Fruit fly (Drosophila melanogaster) whole organism, embryonic: ENCODE results near the gene Blos4.

Source experiments
- Ada2b ChIP-seq: fragments of 200-800 bp; sonication (Bioruptor generic); IDR thresholded peaks from 2 replicates; pipeline ENCODE4 v1.3.6; 2022; ENCODE audit warnings: missing biosample characterization, missing genetic modification characterization
- Bdp1 ChIP-seq: fragments of 200-800 bp; sonication (Bioruptor generic); optimal IDR thresholded peaks from 3 replicates; lab custom pipeline; 2016; ENCODE audit warnings: missing biosample characterization, missing genetic modification characterization
- CG10147 ChIP-seq: fragments of 200-800 bp; sonication (Bioruptor generic); optimal IDR thresholded peaks from 2 replicates; lab custom pipeline; 2019; ENCODE audit warnings: missing biosample characterization, mild to moderate bottlenecking, missing genetic modification characterization, moderate library complexity
- CG1024 ChIP-seq: fragments of 200-800 bp; sonication (Bioruptor generic); IDR thresholded peaks from 2 replicates; pipeline ENCODE4 v1.3.6; 2022; ENCODE audit warnings: missing biosample characterization, missing genetic modification characterization
- CG10959 ChIP-seq: fragments of 200-800 bp; sonication (Bioruptor generic); IDR thresholded peaks from 2 replicates; pipeline ENCODE4 v1.3.6; 2022; ENCODE audit warnings: missing biosample characterization, missing genetic modification characterization
- CG13424 ChIP-seq: fragments of 200-800 bp; sonication (Bioruptor generic); optimal IDR thresholded peaks from 2 replicates; lab custom pipeline; 2019; ENCODE audit warnings: missing biosample characterization, mild to moderate bottlenecking, missing genetic modification characterization, moderate library complexity
- CG15269 ChIP-seq: fragments of 200-800 bp; sonication (Bioruptor generic); optimal IDR thresholded peaks from 2 replicates; lab custom pipeline; 2018; ENCODE audit warnings: missing biosample characterization, mild to moderate bottlenecking, missing genetic modification characterization, moderate library complexity
- CG1647 ChIP-seq: fragments of 200-800 bp; sonication (Bioruptor generic); optimal IDR thresholded peaks from 3 replicates; lab custom pipeline; 2016; ENCODE audit warnings: missing biosample characterization, missing genetic modification characterization
- CG17359 ChIP-seq: fragments of 200-800 bp; sonication (Bioruptor generic); optimal IDR thresholded peaks from 3 replicates; lab custom pipeline; 2018; ENCODE audit warnings: missing biosample characterization, mild to moderate bottlenecking, missing genetic modification characterization, moderate library complexity
- CG17612 ChIP-seq: fragments of 200-800 bp; sonication (Bioruptor generic); IDR thresholded peaks from 2 replicates; pipeline ENCODE4 v1.3.6; 2022; ENCODE audit warnings: missing biosample characterization, missing genetic modification characterization
- CG18764 ChIP-seq: fragments of 200-800 bp; sonication (Bioruptor generic); optimal IDR thresholded peaks from 3 replicates; lab custom pipeline; 2016; ENCODE audit warnings: missing biosample characterization, missing genetic modification characterization
- CG2116 ChIP-seq: fragments of 200-800 bp; sonication (Bioruptor generic); optimal IDR thresholded peaks from 3 replicates; lab custom pipeline; 2018; ENCODE audit warnings: missing biosample characterization, mild to moderate bottlenecking, missing genetic modification characterization
- CG2129 ChIP-seq: fragments of 200-800 bp; sonication (Bioruptor generic); IDR thresholded peaks from 2 replicates; pipeline ENCODE4 v1.3.6; 2022; ENCODE audit warnings: missing biosample characterization, missing genetic modification characterization; ENCODE audit not compliant: partially characterized antibody
- CG30431 ChIP-seq: fragments of 200-800 bp; sonication (Bioruptor generic); optimal IDR thresholded peaks from 2 replicates; lab custom pipeline; 2017; ENCODE audit warnings: missing biosample characterization, missing genetic modification characterization
- CG3163 ChIP-seq: fragments of 200-800 bp; sonication (Bioruptor generic); optimal IDR thresholded peaks from 3 replicates; lab custom pipeline; 2016; ENCODE audit warnings: missing biosample characterization, missing genetic modification characterization
- CG34224 ChIP-seq: fragments of 200-800 bp; sonication (Bioruptor generic); IDR thresholded peaks from 3 replicates; pipeline ENCODE4 v1.3.6; 2022; ENCODE audit warnings: missing biosample characterization, missing genetic modification characterization; ENCODE audit not compliant: partially characterized antibody
- CG5953 ChIP-seq: fragments of 200-800 bp; sonication (Bioruptor generic); IDR thresholded peaks from 2 replicates; pipeline ENCODE4 v1.3.6; 2022; ENCODE audit warnings: missing biosample characterization, missing genetic modification characterization
- CG8924 ChIP-seq: fragments of 200-800 bp; optimal IDR thresholded peaks from 3 replicates; lab custom pipeline; 2019; ENCODE audit warnings: missing biosample characterization, mild to moderate bottlenecking, missing genetic modification characterization, moderate library complexity
- CG9215 ChIP-seq: fragments of 200-800 bp; sonication (Bioruptor generic); IDR thresholded peaks from 2 replicates; pipeline ENCODE4 v1.3.6; 2022; ENCODE audit warnings: missing biosample characterization, missing genetic modification characterization
- Dip2 ChIP-seq: fragments of 200-800 bp; sonication (Bioruptor generic); IDR thresholded peaks from 2 replicates; pipeline ENCODE4 v1.3.6; 2022; ENCODE audit warnings: missing biosample characterization, missing genetic modification characterization
- Dref ChIP-seq: fragments of 200-800 bp; sonication (Bioruptor generic); IDR thresholded peaks from 2 replicates; pipeline ENCODE4 v1.3.6; 2022; ENCODE audit warnings: missing biosample characterization, missing genetic modification characterization
- Gug ChIP-seq: fragments of 200-800 bp; sonication (Bioruptor generic); IDR thresholded peaks from 4 replicates; pipeline ENCODE4 v1.3.6; 2022; ENCODE audit warnings: missing biosample characterization, missing genetic modification characterization
- H15 ChIP-seq: fragments of 200-800 bp; sonication (Bioruptor generic); IDR thresholded peaks from 3 replicates; pipeline ENCODE4 v1.3.6; 2022; ENCODE audit warnings: missing biosample characterization, missing genetic modification characterization
- Hmr ChIP-seq: fragments of 200-800 bp; sonication (Bioruptor generic); optimal IDR thresholded peaks from 3 replicates; lab custom pipeline; 2017; ENCODE audit warnings: mild to moderate bottlenecking, missing biosample characterization, missing genetic modification reagents, missing genetic modification characterization
- Mad ChIP-seq: fragments of 200-800 bp; sonication (Bioruptor generic); optimal IDR thresholded peaks from 2 replicates; lab custom pipeline; 2016; ENCODE audit warnings: missing biosample characterization, missing genetic modification characterization
- Meics ChIP-seq: fragments of 200-800 bp; sonication (Bioruptor generic); optimal IDR thresholded peaks from 2 replicates; lab custom pipeline; 2017; ENCODE audit warnings: missing biosample characterization, mild to moderate bottlenecking, missing genetic modification characterization
- Oli ChIP-seq: fragments of 200-800 bp; sonication (Bioruptor generic); optimal IDR thresholded peaks from 2 replicates; lab custom pipeline; 2018; ENCODE audit warnings: missing biosample characterization, mild to moderate bottlenecking, missing genetic modification characterization, moderate library complexity
- PHDP ChIP-seq: fragments of 200-800 bp; sonication (Bioruptor generic); optimal IDR thresholded peaks from 3 replicates; lab custom pipeline; 2018; ENCODE audit warnings: missing biosample characterization, mild to moderate bottlenecking, missing genetic modification characterization, moderate library complexity
- Scr ChIP-seq: fragments of 200-800 bp; sonication (Bioruptor generic); IDR thresholded peaks from 2 replicates; pipeline ENCODE4 v1.3.6; 2022; ENCODE audit warnings: missing biosample characterization, missing genetic modification characterization; ENCODE audit not compliant: partially characterized antibody
- Side ChIP-seq: fragments of 200-800 bp; sonication (Bioruptor generic); optimal IDR thresholded peaks from 2 replicates; lab custom pipeline; 2016; ENCODE audit warnings: missing biosample characterization, missing genetic modification characterization
- Sox100B ChIP-seq: fragments of 200-800 bp; sonication (Bioruptor generic); optimal IDR thresholded peaks from 3 replicates; lab custom pipeline; 2018; ENCODE audit warnings: missing biosample characterization, mild to moderate bottlenecking, missing genetic modification characterization
- Spps ChIP-seq: fragments of 200-800 bp; sonication (Bioruptor generic); optimal IDR thresholded peaks from 2 replicates; lab custom pipeline; 2018; ENCODE audit warnings: missing biosample characterization, mild to moderate bottlenecking, missing genetic modification characterization
- Taf1 ChIP-seq: fragments of 200-800 bp; sonication (Bioruptor generic); IDR thresholded peaks from 2 replicates; pipeline ENCODE4 v1.3.6; 2022; ENCODE audit warnings: missing biosample characterization, missing genetic modification characterization
- al ChIP-seq: fragments of 200-800 bp; sonication (Bioruptor generic); IDR thresholded peaks from 2 replicates; pipeline ENCODE4 v1.3.6; 2022; ENCODE audit warnings: missing biosample characterization, missing genetic modification characterization
- amos ChIP-seq: fragments of 200-800 bp; sonication (Bioruptor generic); IDR thresholded peaks from 2 replicates; pipeline ENCODE4 v1.3.6; 2022; ENCODE audit warnings: missing biosample characterization, missing genetic modification characterization; ENCODE audit not compliant: partially characterized antibody
- br ChIP-seq: fragments of >200 bp; optimal IDR thresholded peaks from 2 replicates; lab custom pipeline; 2017
- corto ChIP-seq: fragments of 200-800 bp; sonication (Bioruptor generic); optimal IDR thresholded peaks from 2 replicates; lab custom pipeline; 2016; ENCODE audit warnings: missing biosample characterization, mild to moderate bottlenecking, missing genetic modification characterization, moderate library complexity
- crp ChIP-seq, 2 experiments: fragments of 200-800 bp; sonication (Bioruptor generic); optimal IDR thresholded peaks; 2 replicates in 1 of 2; 3 replicates in 1 of 2; lab custom pipeline; 2017; ENCODE audit warnings: missing biosample characterization in 2 of 2, missing genetic modification characterization in 2 of 2, mild to moderate bottlenecking in 1 of 2, moderate library complexity in 1 of 2
- disco-r ChIP-seq: fragments of 200-800 bp; sonication (Bioruptor generic); optimal IDR thresholded peaks from 2 replicates; lab custom pipeline; 2016; ENCODE audit warnings: missing biosample characterization, missing genetic modification characterization
- dmrt99B ChIP-seq: fragments of 200-800 bp; sonication (Bioruptor generic); optimal IDR thresholded peaks from 2 replicates; lab custom pipeline; 2018; ENCODE audit warnings: missing biosample characterization, mild to moderate bottlenecking, missing genetic modification characterization, moderate library complexity
- ems ChIP-seq: fragments of 200-800 bp; sonication (Bioruptor generic); optimal IDR thresholded peaks from 3 replicates; lab custom pipeline; 2016; ENCODE audit warnings: missing biosample characterization, missing genetic modification characterization
- ftz-f1 ChIP-seq: fragments of 200-800 bp; sonication (Bioruptor generic); optimal IDR thresholded peaks from 2 replicates; lab custom pipeline; 2016; ENCODE audit warnings: missing biosample characterization, missing genetic modification characterization
- gt ChIP-seq: fragments of 200-800 bp; sonication (Bioruptor generic); IDR thresholded peaks from 2 replicates; pipeline ENCODE4 v1.3.6; 2022; ENCODE audit warnings: missing biosample characterization, missing genetic modification characterization
- lab ChIP-seq: fragments of 200-800 bp; sonication (Bioruptor generic); optimal IDR thresholded peaks from 3 replicates; lab custom pipeline; 2017; ENCODE audit warnings: missing biosample characterization, missing genetic modification characterization, mild to moderate bottlenecking, moderate library complexity, missing genetic modification reagents
- lola ChIP-seq, 3 experiments: fragments of >200 bp in 2 of 3; fragments of 200-800 bp in 1 of 3; sonication (Bioruptor generic) in 1 of 3; optimal IDR thresholded peaks; 2 replicates each; lab custom pipeline; 2017 to 2019; ENCODE audit warnings: missing biosample characterization in 3 of 3, missing genetic modification characterization in 3 of 3, mild to moderate bottlenecking in 1 of 3, moderate library complexity in 1 of 3
- nom ChIP-seq: fragments of 200-800 bp; sonication (Bioruptor generic); optimal IDR thresholded peaks from 2 replicates; lab custom pipeline; 2017; ENCODE audit warnings: missing biosample characterization, missing genetic modification characterization, mild to moderate bottlenecking, moderate library complexity, missing genetic modification reagents
- pb ChIP-seq: fragments of 200-800 bp; sonication (Bioruptor generic); optimal IDR thresholded peaks from 3 replicates; lab custom pipeline; 2016; ENCODE audit warnings: missing biosample characterization, missing genetic modification characterization
- sens ChIP-seq: fragments of 200-800 bp; sonication (Bioruptor generic); peaks from one replicate; lab custom pipeline; 2016; ENCODE audit warnings: missing biosample characterization, missing genetic modification characterization
- slp2 ChIP-seq: fragments of 200-800 bp; sonication (Bioruptor generic); optimal IDR thresholded peaks from 2 replicates; lab custom pipeline; 2016; ENCODE audit warnings: missing biosample characterization, missing genetic modification characterization
- sna ChIP-seq: fragments of 200-800 bp; sonication (Bioruptor generic); IDR thresholded peaks from 2 replicates; pipeline ENCODE4 v1.3.6; 2022; ENCODE audit warnings: missing biosample characterization, missing genetic modification characterization; ENCODE audit not compliant: partially characterized antibody
- vvl ChIP-seq: fragments of 200-800 bp; sonication (Bioruptor generic); IDR thresholded peaks from 2 replicates; pipeline ENCODE4 v1.3.6; 2022; ENCODE audit warnings: missing biosample characterization, missing genetic modification characterization

Blos4 gene

DNA sequence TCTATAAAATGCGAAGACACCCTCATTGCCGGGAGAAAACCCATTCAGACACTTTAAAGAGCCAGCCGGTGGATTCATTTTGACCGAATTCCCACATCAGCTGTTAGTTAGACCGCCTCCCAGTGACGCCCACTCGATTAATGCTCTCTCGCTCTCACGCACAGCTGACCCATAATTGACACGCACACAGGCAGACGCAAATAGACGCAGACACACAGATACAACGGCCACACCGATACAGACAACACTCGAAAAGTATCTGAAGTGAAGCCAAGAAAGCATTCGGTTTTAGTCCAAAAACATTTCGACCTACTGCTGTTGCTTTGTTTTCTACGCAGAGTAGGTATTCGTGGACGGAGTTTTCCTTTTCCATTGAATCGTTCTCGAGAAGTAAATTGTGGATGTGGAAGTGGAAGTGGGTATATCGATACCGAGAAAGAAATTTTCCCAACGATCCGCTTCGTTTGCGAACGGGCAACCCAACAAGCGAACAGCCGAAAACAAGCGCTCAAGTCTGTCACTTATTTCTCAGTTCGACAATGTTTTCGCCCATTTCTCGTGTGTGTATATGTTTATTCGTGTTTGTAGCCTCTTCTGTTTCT lies 18.7 kb upstream of the Blos4 start (continued):
- no peak for TF ChIP-seq CG3163 (GFP tag; lab: Kevin White, UChicago)
- TF ChIP-seq Bdp1 (GFP tag; lab: Kevin White, UChicago) = no peak
- TF ChIP-seq Spps = no peak
- no peak for TF ChIP-seq Dip2 (GFP tag; lab: Robert Waterston, UW)
- no peak for TF ChIP-seq CG5953 (GFP tag; lab: Robert Waterston, UW)
- no peak for TF ChIP-seq sna (GFP tag; lab: Robert Waterston, UW)
- TF ChIP-seq CG2129 (GFP tag; lab: Robert Waterston, UW) = no peak
- no peak for TF ChIP-seq CG2116 (GFP tag; lab: Kevin White, UChicago)
- TF ChIP-seq lola (GFP tag; optimal IDR thresholded peaks at IDR 0.05; lab: Kevin White, UChicago) = peak in 1 of 3 experiments; percentile 4
- TF ChIP-seq CG9215 (GFP tag; lab: Robert Waterston, UW) = no peak
- no peak for TF ChIP-seq vvl (GFP tag; lab: Robert Waterston, UW)
- no peak for TF ChIP-seq corto
- no peak for TF ChIP-seq CG13424 (tag; lab: Kevin White, UChicago)
- no peak for TF ChIP-seq CG18764 (GFP tag; lab: Kevin White, UChicago)
- TF ChIP-seq CG15269 (tag; lab: Kevin White, UChicago) = no peak
- no peak for TF ChIP-seq H15
- TF ChIP-seq CG30431 (GFP tag; lab: Kevin White, UChicago) = no peak
- no peak for TF ChIP-seq CG10959 (GFP tag; lab: Robert Waterston, UW)
- TF ChIP-seq Mad (GFP tag; lab: Kevin White, UChicago) = no peak
- no peak for TF ChIP-seq ftz-f1 (GFP tag; lab: Kevin White, UChicago)
- TF ChIP-seq Sox100B (GFP tag; lab: Kevin White, UChicago) = no peak
- TF ChIP-seq CG17612 (GFP tag; lab: Robert Waterston, UW) = no peak
- TF ChIP-seq nom (GFP tag; lab: Kevin White, UChicago) = no peak
- TF ChIP-seq ems (GFP tag; lab: Kevin White, UChicago) = no peak
- TF ChIP-seq amos (GFP tag; lab: Robert Waterston, UW) = no peak; the same call in 1 of the 2 replicates
- no peak for TF ChIP-seq lab (GFP tag; lab: Kevin White, UChicago)
- TF ChIP-seq crp (GFP tag; optimal IDR thresholded peaks at IDR 0.05; lab: Kevin White, UChicago) = peak in 1 of 2 experiments; percentile 79
- no peak for TF ChIP-seq Hmr (GFP tag; lab: Kevin White, UChicago)
- TF ChIP-seq CG34224 (GFP tag; lab: Robert Waterston, UW) = no peak
- no peak for TF ChIP-seq CG17359 (tag; lab: Kevin White, UChicago)
- TF ChIP-seq Ada2b (GFP tag; lab: Robert Waterston, UW) = no peak
- no peak for TF ChIP-seq disco-r
- TF ChIP-seq CG1647 (GFP tag; lab: Kevin White, UChicago) = no peak
- no peak for TF ChIP-seq pb
- TF ChIP-seq CG1024 (GFP tag; lab: Robert Waterston, UW) = no peak
- TF ChIP-seq br = no peak
- no peak for TF ChIP-seq slp2 (GFP tag; lab: Kevin White, UChicago)
- peak; percentile 21 for TF ChIP-seq CG10147 (GFP tag; lab: Kevin White, UChicago)
- no peak for TF ChIP-seq Oli (tag; lab: Kevin White, UChicago)
- TF ChIP-seq Gug (GFP tag; lab: Robert Waterston, UW) = no peak
- TF ChIP-seq Meics (GFP tag; lab: Kevin White, UChicago) = no peak
- TF ChIP-seq gt (GFP tag; lab: Robert Waterston, UW) = no peak
- peak; percentile 23 for TF ChIP-seq CG8924 (tag; lab: Kevin White, UChicago)
- no peak for TF ChIP-seq Taf1 (GFP tag; lab: Robert Waterston, UW)
- peak; percentile 37 for TF ChIP-seq Side (GFP tag; lab: Kevin White, UChicago)
- no peak for TF ChIP-seq Scr (GFP tag; lab: Robert Waterston, UW)
- TF ChIP-seq PHDP = no peak
- no peak for TF ChIP-seq Dref
- TF ChIP-seq dmrt99B (tag; lab: Kevin White, UChicago) = no peak
- peak; percentile 70 for TF ChIP-seq sens (GFP tag; lab: Kevin White, UChicago)
- TF ChIP-seq al (GFP tag; lab: Robert Waterston, UW) = no peak
